Worm (Caenorhabditis elegans): ENCODE results near the gene F14H3.14.

Gene F14H3.14

ce11 chrV:16062788-16063187, at the start of gene F14H3.14:
Gene F14H3.14 (minus strand): TSS chrV:16062888.
- TF ChIP-seq him-1 (tag; optimal IDR thresholded peaks at IDR 0.05) (no peak), dao-5 (tag; optimal IDR thresholded peaks at IDR 0.05) (no peak), W03F9.2 (tag; optimal IDR thresholded peaks at IDR 0.05) (no peak)

- TF ChIP-seq W03F9.2 (tag; optimal IDR thresholded peaks at IDR 0.05): no peak
- no peak for TF ChIP-seq dao-5 (tag; optimal IDR thresholded peaks at IDR 0.05)
- TF ChIP-seq him-1 (tag; optimal IDR thresholded peaks at IDR 0.05): no peak
Observed at ce11 chrV:16103594-16103993, 40.9 kb upstream of the F14H3.14 start, which contains the start of gene argk-1. Gene argk-1 (plus strand): TSS chrV:16103894.

- TF ChIP-seq dao-5 (tag; optimal IDR thresholded peaks at IDR 0.05) (no peak), W03F9.2 (tag; optimal IDR thresholded peaks at IDR 0.05) (no peak), him-1 (tag; optimal IDR thresholded peaks at IDR 0.05) (no peak)
Observed at ce11 chrV:16100103-16100730, 37.5 kb upstream of the F14H3.14 start, which contains the start of gene cth-1. Gene cth-1 (plus strand): TSS chrV:16100680.

ce11 chrV:16099441-16099840, 36.8 kb upstream of the F14H3.14 start, which contains the start of gene str-7:
Gene str-7 (minus strand): TSS chrV:16099541.
- TF ChIP-seq him-1 (tag; optimal IDR thresholded peaks at IDR 0.05): no peak
- no peak for TF ChIP-seq dao-5 (tag; optimal IDR thresholded peaks at IDR 0.05)
- no peak for TF ChIP-seq W03F9.2 (tag; optimal IDR thresholded peaks at IDR 0.05)

- TF ChIP-seq W03F9.2 (tag; optimal IDR thresholded peaks at IDR 0.05) (no peak), him-1 (tag; optimal IDR thresholded peaks at IDR 0.05) (no peak), dao-5 (tag; optimal IDR thresholded peaks at IDR 0.05) (no peak)
Observed at ce11 chrV:16094862-16095261, 32.2 kb upstream of the F14H3.14 start.

- no peak for TF ChIP-seq W03F9.2 (tag; optimal IDR thresholded peaks at IDR 0.05)
- TF ChIP-seq him-1 (tag; optimal IDR thresholded peaks at IDR 0.05): no peak
Observed at ce11 chrV:16094284-16094683, 31.6 kb upstream of the F14H3.14 start, which contains the start of gene F22B8.7. Gene F22B8.7 (plus strand): TSS chrV:16094584.

- TF ChIP-seq dao-5 (tag; optimal IDR thresholded peaks at IDR 0.05) (no peak), W03F9.2 (tag; optimal IDR thresholded peaks at IDR 0.05) (no peak), him-1 (tag; optimal IDR thresholded peaks at IDR 0.05) (no peak)
Observed at ce11 chrV:16090685-16091084, 28.0 kb upstream of the F14H3.14 start, which contains the start of gene F22B8.3. Gene F22B8.3 (plus strand): TSS chrV:16090985.

- TF ChIP-seq W03F9.2 (tag; optimal IDR thresholded peaks at IDR 0.05): no peak
- TF ChIP-seq him-1 (tag; optimal IDR thresholded peaks at IDR 0.05): no peak
Observed at ce11 chrV:16080678-16081077, 18.0 kb upstream of the F14H3.14 start.

ce11 chrV:16080039-16080438, 17.4 kb upstream of the F14H3.14 start:
- TF ChIP-seq W03F9.2 (tag; optimal IDR thresholded peaks at IDR 0.05): no peak

ce11 chrV:16075250-16075709, 12.6 kb upstream of the F14H3.14 start, which contains the start of the genes F14H3.12 and srj-29:
Gene F14H3.12 (minus strand): TSS chrV:16075323.
Gene srj-29 (plus strand): TSS chrV:16075659.
- TF ChIP-seq him-1 (tag; optimal IDR thresholded peaks at IDR 0.05) (no peak), W03F9.2 (tag; optimal IDR thresholded peaks at IDR 0.05) (no peak), dao-5 (tag; optimal IDR thresholded peaks at IDR 0.05) (no peak)

- TF ChIP-seq him-1 (tag; optimal IDR thresholded peaks at IDR 0.05) (no peak), dao-5 (tag; optimal IDR thresholded peaks at IDR 0.05) (no peak), W03F9.2 (tag; optimal IDR thresholded peaks at IDR 0.05) (no peak)
Observed at ce11 chrV:16073856-16074255, 11.2 kb upstream of the F14H3.14 start, which contains the start of gene srj-10. Gene srj-10 (minus strand): TSS chrV:16073956.

ce11 chrV:16071167-16071566, 8.5 kb upstream of the F14H3.14 start, which contains the start of gene nhr-176:
Gene nhr-176 (plus strand): TSS chrV:16071325.
- TF ChIP-seq W03F9.2 (tag; optimal IDR thresholded peaks at IDR 0.05) (no peak), him-1 (tag; optimal IDR thresholded peaks at IDR 0.05) (no peak), dao-5 (tag; optimal IDR thresholded peaks at IDR 0.05) (no peak)

ce11 chrV:16068938-16069337, 6.2 kb upstream of the F14H3.14 start, which contains the start of gene cyp-35D1:
Gene cyp-35D1 (plus strand): TSS chrV:16069238.
- no peak for TF ChIP-seq him-1 (tag; optimal IDR thresholded peaks at IDR 0.05)
- no peak for TF ChIP-seq dao-5 (tag; optimal IDR thresholded peaks at IDR 0.05)
- TF ChIP-seq W03F9.2 (tag; optimal IDR thresholded peaks at IDR 0.05): no peak

ce11 chrV:16061993-16062392, 695 bp downstream of the F14H3.14 start, which contains the start of gene fbxa-100:
Gene fbxa-100 (minus strand): TSS chrV:16062093.
- TF ChIP-seq W03F9.2 (tag; optimal IDR thresholded peaks at IDR 0.05): no peak
- no peak for TF ChIP-seq dao-5 (tag; optimal IDR thresholded peaks at IDR 0.05)
- TF ChIP-seq him-1 (tag; optimal IDR thresholded peaks at IDR 0.05): no peak

Measured in whole organism, L4/young adult.